Worm (Caenorhabditis elegans) whole organism, late embryonic: ENCODE measurements around the gene srlf-19.

Experiments used
- F13H6.1 ChIP-seq: sonication (generic microtip); optimal IDR thresholded peaks from 2 replicates; lab custom pipeline; 2016; ENCODE audit warnings: missing genetic modification characterization, missing compliant biosample characterization
- T23F11.4 ChIP-seq: fragments of 200-800 bp; sonication (Bioruptor generic); optimal IDR thresholded peaks from 2 replicates; lab custom pipeline; 2018; ENCODE audit warnings: mild to moderate bottlenecking, missing genetic modification characterization, missing compliant biosample characterization
- ama-1 ChIP-seq: fragments of 150-350 bp; optimal IDR thresholded peaks from 2 replicates; lab custom pipeline; 2014
- fkh-10 ChIP-seq: fragments of 150-350 bp; optimal IDR thresholded peaks from 2 replicates; lab custom pipeline; 2014; ENCODE audit warnings: missing biosample characterization, missing genetic modification reagents, missing genetic modification characterization
- hlh-13 ChIP-seq: fragments of 200-800 bp; sonication (Bioruptor generic); optimal IDR thresholded peaks from 2 replicates; lab custom pipeline; 2018; ENCODE audit warnings: mild to moderate bottlenecking, missing genetic modification characterization, missing compliant biosample characterization
- hlh-8 ChIP-seq: sonication (generic microtip); optimal IDR thresholded peaks from 2 replicates; lab custom pipeline; 2016; ENCODE audit warnings: missing genotype, missing genetic modification characterization, missing compliant biosample characterization
- mec-3 ChIP-seq: sonication (generic microtip); optimal IDR thresholded peaks from 2 replicates; lab custom pipeline; 2016; ENCODE audit warnings: borderline replicate concordance, missing genetic modification characterization, missing compliant biosample characterization
- nhr-11 ChIP-seq: fragments of 150-350 bp; optimal IDR thresholded peaks from 2 replicates; lab custom pipeline; 2014; ENCODE audit warnings: missing biosample characterization, missing genetic modification characterization
- pat-9 ChIP-seq: fragments of 200-800 bp; sonication (Bioruptor generic); optimal IDR thresholded peaks from 2 replicates; lab custom pipeline; 2018; ENCODE audit warnings: mild to moderate bottlenecking, missing genetic modification characterization, moderate library complexity, missing compliant biosample characterization
- pha-4 ChIP-seq: fragments of 150-350 bp; optimal IDR thresholded peaks from 2 replicates; lab custom pipeline; 2018; ENCODE audit warnings: missing biosample characterization, missing genetic modification reagents, missing genetic modification characterization
- pqm-1 ChIP-seq: sonication (generic microtip); optimal IDR thresholded peaks from 2 replicates; lab custom pipeline; 2016; ENCODE audit warnings: missing genetic modification characterization, missing compliant biosample characterization
- pros-1 ChIP-seq: fragments of 150-350 bp; optimal IDR thresholded peaks from 2 replicates; lab custom pipeline; 2014; ENCODE audit warnings: missing biosample characterization, missing genetic modification reagents, missing genetic modification characterization
- unc-55 ChIP-seq: sonication (generic microtip); optimal IDR thresholded peaks from 2 replicates; lab custom pipeline; 2017; ENCODE audit warnings: missing biosample characterization, missing genetic modification reagents, missing genetic modification characterization

ce11 chrV:457839-458238, 47.5 kb upstream of the srlf-19 start:
- TF ChIP-seq T23F11.4 (GFP tag; lab: Kevin White, UChicago) (no peak), nhr-11 (no peak), hlh-13 (GFP tag; lab: Kevin White, UChicago) (no peak), pha-4 (tag; lab: Kevin White, UChicago) (no peak), F13H6.1 (no peak), ama-1 (lab: Kevin White, UChicago) (no peak), mec-3 (tag; lab: Kevin White, UChicago) (no peak), hlh-8 (no peak), pat-9 (tag; lab: Kevin White, UChicago) (no peak), unc-55 (GFP tag; lab: Kevin White, UChicago) (no peak), pqm-1 (no peak), fkh-10 (GFP tag; lab: Kevin White, UChicago) (no peak), pros-1 (tag; lab: Kevin White, UChicago) (no peak)
